Worm (Caenorhabditis elegans) whole organism, early embryonic: ENCODE results near the gene F39H12.1.

Source experiments
- ama-1 ChIP-seq: fragments of 150-350 bp; optimal IDR thresholded peaks from 2 replicates; lab custom pipeline; 2014
- ceh-13 ChIP-seq: fragments of 200-800 bp; sonication (Bioruptor generic); optimal IDR thresholded peaks from 2 replicates; lab custom pipeline; 2018; ENCODE audit warnings: mild to moderate bottlenecking, missing genetic modification characterization, missing compliant biosample characterization
- scrt-1 ChIP-seq: fragments of 200-800 bp; sonication (Bioruptor generic); IDR thresholded peaks from 2 replicates; pipeline ENCODE4 v1.3.6; 2022; ENCODE audit warnings: missing genetic modification characterization, missing compliant biosample characterization

DNA sequence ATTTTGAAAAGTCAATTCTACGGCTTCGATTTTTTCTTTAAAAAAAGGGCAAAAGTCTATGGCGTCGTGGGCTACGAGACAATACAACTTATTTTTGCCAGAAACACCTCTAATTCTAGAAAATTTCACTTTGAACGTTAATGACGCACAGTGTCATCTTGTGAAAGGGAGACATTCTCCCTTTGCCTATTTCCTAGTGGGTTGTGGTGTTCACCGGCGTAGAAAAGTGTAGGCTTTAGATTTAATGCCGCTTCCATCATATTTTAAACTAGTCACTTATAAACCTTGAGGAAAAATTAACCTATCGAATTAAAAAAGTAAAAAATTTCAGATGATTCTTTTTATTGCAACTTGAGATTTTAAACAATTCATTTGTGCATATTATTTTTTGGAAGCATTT lies 49.2 kb upstream of the F39H12.1 start:
- TF ChIP-seq ceh-13 (GFP tag; lab: Kevin White, UChicago) (no peak), ama-1 (no peak), scrt-1 (GFP tag; lab: Robert Waterston, UW) (no peak)
